Worm (Caenorhabditis elegans): Measurements from ENCODE around the gene B0457.2.
A peak's percentile ranks its signal among the peaks of the same experiment; 100 is the strongest.

Gene B0457.2

ce11 chrII:8916656-8917055, 9.7 kb downstream of the B0457.2 start:
- TF ChIP-seq zip-11 (GFP tag; IDR thresholded peaks at IDR 0.05) (no peak), nhr-77 (tag; optimal IDR thresholded peaks at IDR 0.05) (no peak), hlh-11 (tag; optimal IDR thresholded peaks at IDR 0.05) (no peak), lir-3 (tag; optimal IDR thresholded peaks at IDR 0.05) (no peak), ama-1 (optimal IDR thresholded peaks at IDR 0.05) (no peak), mdt-29 (GFP tag; IDR thresholded peaks at IDR 0.05) (no peak), tra-1 (GFP tag; IDR thresholded peaks at IDR 0.05) (no peak), F10B5.3 (tag; optimal IDR thresholded peaks at IDR 0.05) (no peak)

- TF ChIP-seq ztf-7 (tag; optimal IDR thresholded peaks at IDR 0.05) (no peak), lin-38 (GFP tag; IDR thresholded peaks at IDR 0.05) (no peak), dmd-6 (GFP tag; IDR thresholded peaks at IDR 0.05) (peak; percentile 89), ceh-20 (GFP tag; IDR thresholded peaks at IDR 0.05) (peak; percentile 68; the same call in 1 of the 2 replicates), Y5F2A.4 (GFP tag; optimal IDR thresholded peaks at IDR 0.05) (no peak), sdz-12 (GFP tag; optimal IDR thresholded peaks at IDR 0.05) (no peak), tra-1 (GFP tag; IDR thresholded peaks at IDR 0.05) (peak; percentile 47; the same call in 1 of the 2 replicates), dve-1 (tag; optimal IDR thresholded peaks at IDR 0.05; ENCODE audit: insufficient read depth) (peak; percentile 15)
These were observed 11.7 kb downstream of the B0457.2 start for ce11 chrII:8914654-8915053.

- TF ChIP-seq dve-1 (tag; optimal IDR thresholded peaks at IDR 0.05; ENCODE audit: insufficient read depth) (no peak), ceh-28 (tag; optimal IDR thresholded peaks at IDR 0.05) (no peak), lin-39 (tag; optimal IDR thresholded peaks at IDR 0.05) (no peak), ZK337.2 (GFP tag; IDR thresholded peaks at IDR 0.05) (no peak), set-16 (GFP tag; IDR thresholded peaks at IDR 0.05) (no peak), duxl-1 (tag; optimal IDR thresholded peaks at IDR 0.05; ENCODE audit: poor library complexity) (no peak), egl-43 (GFP tag; IDR thresholded peaks at IDR 0.05) (no peak), lin-1 (GFP tag; IDR thresholded peaks at IDR 0.05) (no peak), ces-1 (GFP tag; optimal IDR thresholded peaks at IDR 0.05) (no peak)
These were observed 13.8 kb downstream of the B0457.2 start for ce11 chrII:8912523-8913017.

DNA sequence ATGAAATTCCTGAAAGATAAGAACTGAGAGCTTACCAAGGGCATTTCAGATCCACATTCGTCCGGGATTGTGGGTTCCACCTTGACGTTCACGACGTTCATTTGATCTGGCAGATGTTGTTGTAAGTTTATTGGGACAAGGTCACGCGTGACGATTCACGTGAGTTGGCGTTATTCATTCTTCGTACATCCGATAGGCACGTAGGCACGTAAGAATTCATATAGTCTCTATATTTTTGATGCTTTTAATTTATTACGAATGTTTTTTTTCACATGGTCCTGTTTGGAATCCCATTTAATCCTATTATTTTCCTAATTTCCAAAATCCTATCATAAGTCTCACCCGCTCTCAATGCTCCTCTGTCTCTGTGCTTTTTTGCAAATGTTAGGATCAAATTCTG, 14.4 kb downstream of the B0457.2 start, which contains the start of gene B0457.4:
TSS of gene B0457.4 (minus strand) at position 101 of the 400 bp plus-strand sequence.
- TF ChIP-seq duxl-1 (tag; optimal IDR thresholded peaks at IDR 0.05; ENCODE audit: poor library complexity) (no peak), pqm-1 (tag; optimal IDR thresholded peaks at IDR 0.05) (no peak), nhr-10 (tag; optimal IDR thresholded peaks at IDR 0.05) (no peak), lin-13 (GFP tag; optimal IDR thresholded peaks at IDR 0.05) (no peak), dve-1 (tag; optimal IDR thresholded peaks at IDR 0.05; ENCODE audit: insufficient read depth) (no peak), tag-97 (GFP tag; IDR thresholded peaks at IDR 0.05) (no peak), nhr-11 (tag; optimal IDR thresholded peaks at IDR 0.05) (no peak), sdz-12 (GFP tag; optimal IDR thresholded peaks at IDR 0.05) (no peak), nhr-41 (GFP tag; IDR thresholded peaks at IDR 0.05) (no peak)

- TF ChIP-seq hmg-1.1 (GFP tag; IDR thresholded peaks at IDR 0.05) (no peak), jun-1 (tag; optimal IDR thresholded peaks at IDR 0.05) (no peak), egl-27 (tag; optimal IDR thresholded peaks at IDR 0.05) (no peak), unc-62 (GFP tag; optimal IDR thresholded peaks at IDR 0.05 in 1 of 2) (peak in 1 of 2 experiments; percentile 96), unc-62 (tag; optimal IDR thresholded peaks at IDR 0.05) (no peak)
These were observed 22.5 kb downstream of the B0457.2 start for ce11 chrII:8903871-8904270.
